Worm (Caenorhabditis elegans) whole organism, L3 larva: Measurements from ENCODE around the gene sym-4.

Experiments
- egl-27 ChIP-seq: sonication (generic microtip); optimal IDR thresholded peaks from 4 replicates; lab custom pipeline; 2017; ENCODE audit warnings: missing biosample characterization, missing genetic modification reagents, missing genetic modification characterization
- fkh-10 ChIP-seq: sonication (generic microtip); optimal IDR thresholded peaks from 2 replicates; lab custom pipeline; 2017; ENCODE audit warnings: missing biosample characterization, missing genetic modification reagents, missing genetic modification characterization
- nhr-11 ChIP-seq: fragments of 150-350 bp; optimal IDR thresholded peaks from 2 replicates; lab custom pipeline; 2014; ENCODE audit warnings: missing biosample characterization, missing genetic modification characterization
- nhr-12 ChIP-seq: fragments of 150-350 bp; optimal IDR thresholded peaks from 2 replicates; lab custom pipeline; 2014; ENCODE audit warnings: missing biosample characterization, missing genetic modification characterization
- nhr-76 ChIP-seq: fragments of 150-350 bp; sonication (generic microtip); optimal IDR thresholded peaks from 5 replicates; lab custom pipeline; 2014; ENCODE audit warnings: missing biosample characterization, missing genetic modification characterization
- unc-62 ChIP-seq: fragments of 150-350 bp; sonication (generic microtip); optimal IDR thresholded peaks from 4 replicates; lab custom pipeline; 2014; ENCODE audit warnings: missing biosample characterization, missing genetic modification reagents, missing genetic modification characterization
- ztf-11 ChIP-seq: fragments of 150-350 bp; optimal IDR thresholded peaks from 2 replicates; lab custom pipeline; 2014; ENCODE audit warnings: missing biosample characterization, missing genetic modification characterization

- TF ChIP-seq egl-27 (tag; lab: Kevin White, UChicago) = no peak
- no peak for TF ChIP-seq nhr-76
- TF ChIP-seq fkh-10 (GFP tag; lab: Kevin White, UChicago) = no peak
- TF ChIP-seq nhr-11 (tag; lab: Kevin White, UChicago) = no peak
- TF ChIP-seq unc-62 (GFP tag; lab: Kevin White, UChicago) = no peak
- TF ChIP-seq nhr-12 (tag; lab: Kevin White, UChicago) = no peak
- TF ChIP-seq ztf-11 (tag; lab: Kevin White, UChicago) = no peak
Measured at ce11 chrX:14178688-14179087, 9.3 kb upstream of the sym-4 start, which contains the start of gene C37E2.10.
